Worm (Caenorhabditis elegans) whole organism, L4 larva: Measurements from ENCODE around the gene dvc-1.

Source experiments
- F26F4.8 ChIP-seq: fragments of 200-800 bp; sonication (Bioruptor generic); conservative IDR thresholded peaks from 2 replicates; pipeline ENCODE4 v1.3.6; 2022; ENCODE audit warnings: missing genetic modification characterization, missing compliant biosample characterization
- F44E2.7 ChIP-seq: fragments of 200-800 bp; sonication (Bioruptor generic); IDR thresholded peaks from 2 replicates; pipeline ENCODE4 v2.1.2; 2022; ENCODE audit warnings: missing genetic modification characterization, missing compliant biosample characterization
- F49E8.2 ChIP-seq: sonication (generic microtip); optimal IDR thresholded peaks from 2 replicates; lab custom pipeline; 2016; ENCODE audit warnings: missing compliant biosample characterization, mild to moderate bottlenecking, missing genetic modification characterization, borderline replicate concordance
- R02D3.7 ChIP-seq: fragments of 150-350 bp; sonication (generic microtip); optimal IDR thresholded peaks from 3 replicates; lab custom pipeline; 2014; ENCODE audit warnings: missing biosample characterization, missing genetic modification characterization
- Y48G9A.11 ChIP-seq: fragments of 200-800 bp; sonication (Bioruptor generic); IDR thresholded peaks from 2 replicates; pipeline ENCODE4 v1.3.6; 2022; ENCODE audit warnings: missing genetic modification reagents, missing genetic modification characterization, missing compliant biosample characterization
- ZK546.5 ChIP-seq, 2 experiments: sonication (generic microtip); optimal IDR thresholded peaks; 2 replicates each; lab custom pipeline; 2017; ENCODE audit warnings: missing biosample characterization in 2 of 2, missing genetic modification characterization in 2 of 2
- aly-2 ChIP-seq: sonication (generic microtip); optimal IDR thresholded peaks from 2 replicates; lab custom pipeline; 2018; ENCODE audit warnings: missing biosample characterization, missing genetic modification characterization
- arid-1 ChIP-seq: fragments of 200-800 bp; sonication (Bioruptor generic); conservative IDR thresholded peaks from 2 replicates; pipeline ENCODE4 v1.3.6; 2022; ENCODE audit warnings: missing genetic modification reagents, missing genetic modification characterization, missing compliant biosample characterization
- attf-4 ChIP-seq: sonication (generic microtip); optimal IDR thresholded peaks from 3 replicates; lab custom pipeline; 2017; ENCODE audit warnings: missing biosample characterization, missing genetic modification characterization
- ceh-20 ChIP-seq: fragments of 200-800 bp; sonication (Bioruptor generic); IDR thresholded peaks from 2 replicates; pipeline ENCODE4 v1.3.6; 2022; ENCODE audit warnings: missing genetic modification reagents, missing genetic modification characterization, missing compliant biosample characterization
- ceh-28 ChIP-seq: fragments of 150-350 bp; optimal IDR thresholded peaks from 2 replicates; lab custom pipeline; 2014; ENCODE audit warnings: missing biosample characterization, missing genetic modification reagents, missing genetic modification characterization
- ctbp-1 ChIP-seq: fragments of 200-800 bp; sonication (Bioruptor generic); IDR thresholded peaks from 2 replicates; pipeline ENCODE4 v1.3.6; 2022; ENCODE audit warnings: missing genetic modification reagents, missing genetic modification characterization, missing compliant biosample characterization
- daf-16 ChIP-seq, 3 experiments: sonication (generic microtip); optimal IDR thresholded peaks; 2 replicates each; lab custom pipeline; 2016 to 2017; ENCODE audit warnings: missing genetic modification characterization in 3 of 3, missing genetic modification reagents in 3 of 3, mild to moderate bottlenecking in 2 of 3, missing compliant biosample characterization in 2 of 3, missing biosample characterization in 1 of 3, moderate library complexity in 1 of 3
- daf-8 ChIP-seq: fragments of 200-800 bp; sonication (Bioruptor generic); IDR thresholded peaks from 2 replicates; pipeline ENCODE4 v1.3.6; 2022; ENCODE audit warnings: missing genetic modification characterization, missing compliant biosample characterization
- dmd-8 ChIP-seq: fragments of 200-800 bp; sonication (Bioruptor generic); IDR thresholded peaks from 2 replicates; pipeline ENCODE4 v1.3.6; 2022; ENCODE audit warnings: missing genetic modification characterization, missing compliant biosample characterization
- dmd-9 ChIP-seq: fragments of 200-800 bp; sonication (Bioruptor generic); IDR thresholded peaks from 2 replicates; pipeline ENCODE4 v1.3.6; 2022; ENCODE audit warnings: missing genetic modification reagents, missing genetic modification characterization, missing compliant biosample characterization
- dpl-1 ChIP-seq: fragments of 150-350 bp; optimal IDR thresholded peaks from 2 replicates; lab custom pipeline; 2014; ENCODE audit warnings: missing biosample characterization, missing genetic modification reagents, missing genetic modification characterization
- dve-1 ChIP-seq: sonication (generic microtip); optimal IDR thresholded peaks from 2 replicates; lab custom pipeline; 2017; ENCODE audit warnings: antibody characterized with exemption, mild to moderate bottlenecking, missing genetic modification characterization, missing compliant biosample characterization; ENCODE audit not compliant: insufficient read depth
- egl-43 ChIP-seq: fragments of 200-800 bp; sonication (Bioruptor generic); IDR thresholded peaks from 2 replicates; pipeline ENCODE4 v1.3.6; 2022; ENCODE audit warnings: missing genetic modification reagents, missing genetic modification characterization, missing compliant biosample characterization
- fos-1 ChIP-seq: fragments of 150-350 bp; optimal IDR thresholded peaks from 2 replicates; lab custom pipeline; 2014; ENCODE audit warnings: missing biosample characterization, missing genetic modification characterization
- hlh-11 ChIP-seq: fragments of 200-800 bp; sonication (Bioruptor generic); optimal IDR thresholded peaks from 2 replicates; lab custom pipeline; 2018; ENCODE audit warnings: mild to moderate bottlenecking, missing genetic modification characterization, missing compliant biosample characterization
- hlh-30 ChIP-seq: sonication (generic microtip); optimal IDR thresholded peaks from 2 replicates; lab custom pipeline; 2017; ENCODE audit warnings: antibody characterized with exemption, mild to moderate bottlenecking, missing genetic modification characterization, missing compliant biosample characterization; ENCODE audit not compliant: insufficient read depth
- hmg-1.1 ChIP-seq: fragments of 200-800 bp; sonication (Bioruptor generic); IDR thresholded peaks from 2 replicates; pipeline ENCODE4 v1.3.6; 2022; ENCODE audit warnings: missing genetic modification reagents, missing genetic modification characterization, missing compliant biosample characterization
- jun-1 ChIP-seq: fragments of 150-350 bp; optimal IDR thresholded peaks from 2 replicates; lab custom pipeline; 2014; ENCODE audit warnings: missing biosample characterization, missing genetic modification reagents, missing genetic modification characterization
- lin-13 ChIP-seq: fragments of 150-350 bp; optimal IDR thresholded peaks from 2 replicates; lab custom pipeline; 2014; ENCODE audit warnings: missing biosample characterization, missing genetic modification reagents, missing genetic modification characterization
- lin-15B ChIP-seq: fragments of 150-350 bp; sonication (generic microtip); optimal IDR thresholded peaks from 3 replicates; lab custom pipeline; 2014; ENCODE audit warnings: missing biosample characterization, missing genetic modification characterization
- lin-29 ChIP-seq: fragments of 200-800 bp; sonication (Bioruptor generic); IDR thresholded peaks from 2 replicates; pipeline ENCODE4 v1.3.6; 2022; ENCODE audit warnings: missing genetic modification reagents, missing genetic modification characterization, missing compliant biosample characterization
- lin-38 ChIP-seq: fragments of 200-800 bp; sonication (Bioruptor generic); IDR thresholded peaks from 2 replicates; pipeline ENCODE4 v1.3.6; 2022; ENCODE audit warnings: missing genetic modification reagents, missing genetic modification characterization, missing compliant biosample characterization
- mdl-1 ChIP-seq, 2 experiments: fragments of 150-350 bp in 1 of 2; sonication (generic microtip) in 1 of 2; optimal IDR thresholded peaks; 2 replicates each; lab custom pipeline; 2014 to 2017; ENCODE audit warnings: missing biosample characterization in 2 of 2, missing genetic modification characterization in 2 of 2
- mdt-29 ChIP-seq: fragments of 200-800 bp; sonication (Bioruptor generic); IDR thresholded peaks from 2 replicates; pipeline ENCODE4 v1.3.6; 2022; ENCODE audit warnings: missing genetic modification reagents, missing genetic modification characterization, missing compliant biosample characterization
- mep-1 ChIP-seq: fragments of 150-350 bp; sonication (generic microtip); optimal IDR thresholded peaks from 3 replicates; lab custom pipeline; 2014; ENCODE audit warnings: missing biosample characterization, missing genetic modification characterization
- mes-2 ChIP-seq: sonication (generic microtip); optimal IDR thresholded peaks from 2 replicates; lab custom pipeline; 2016; ENCODE audit warnings: missing genotype, mild to moderate bottlenecking, missing genetic modification characterization, missing compliant biosample characterization; ENCODE audit not compliant: poor library complexity, severe bottlenecking
- mxl-3 ChIP-seq: fragments of 200-800 bp; sonication (Bioruptor generic); optimal IDR thresholded peaks from 2 replicates; lab custom pipeline; 2018; ENCODE audit warnings: mild to moderate bottlenecking, missing genetic modification characterization, missing compliant biosample characterization
- nhr-10 ChIP-seq: fragments of 150-350 bp; optimal IDR thresholded peaks from 2 replicates; lab custom pipeline; 2014; ENCODE audit warnings: missing biosample characterization, missing genetic modification characterization
- nhr-111 ChIP-seq: fragments of 200-800 bp; sonication (Bioruptor generic); optimal IDR thresholded peaks from 2 replicates; lab custom pipeline; 2018; ENCODE audit warnings: mild to moderate bottlenecking, missing genetic modification characterization, missing compliant biosample characterization
- nhr-237 ChIP-seq: sonication (generic microtip); optimal IDR thresholded peaks from 2 replicates; lab custom pipeline; 2017; ENCODE audit warnings: missing biosample characterization, missing genetic modification characterization
- nhr-28 ChIP-seq: fragments of 150-350 bp; optimal IDR thresholded peaks from 2 replicates; lab custom pipeline; 2014; ENCODE audit warnings: missing biosample characterization, missing genetic modification characterization
- nhr-77 ChIP-seq: fragments of 150-350 bp; optimal IDR thresholded peaks from 2 replicates; lab custom pipeline; 2014; ENCODE audit warnings: missing biosample characterization, missing genetic modification characterization
- pha-4 ChIP-seq, 2 experiments: fragments of 150-350 bp in 1 of 2; fragments of 200-800 bp in 1 of 2; sonication (Bioruptor generic) in 1 of 2; IDR thresholded peaks in 1 of 2; optimal IDR thresholded peaks in 1 of 2; 2 replicates each; pipeline versions ENCODE4 v1.3.6 to Lab custom; 2014 to 2022; ENCODE audit warnings: missing genetic modification characterization in 2 of 2, missing genetic modification reagents in 2 of 2, missing biosample characterization in 1 of 2, missing compliant biosample characterization in 1 of 2
- php-3 ChIP-seq: fragments of 200-800 bp; sonication (Bioruptor generic); IDR thresholded peaks from 2 replicates; pipeline ENCODE4 v1.3.6; 2022; ENCODE audit warnings: missing genetic modification reagents, missing genetic modification characterization, missing compliant biosample characterization
- rbr-2 ChIP-seq: sonication (generic microtip); optimal IDR thresholded peaks from 2 replicates; lab custom pipeline; 2016; ENCODE audit warnings: missing genotype, missing genetic modification characterization, missing compliant biosample characterization
- sdz-12 ChIP-seq: fragments of 200-800 bp; sonication (Bioruptor generic); optimal IDR thresholded peaks from 2 replicates; lab custom pipeline; 2018; ENCODE audit warnings: mild to moderate bottlenecking, missing genetic modification characterization, missing compliant biosample characterization
- skn-1 ChIP-seq: fragments of 150-350 bp; optimal IDR thresholded peaks from 2 replicates; lab custom pipeline; 2014; ENCODE audit warnings: missing biosample characterization, missing genetic modification characterization
- snpc-1.2 ChIP-seq: fragments of 200-800 bp; sonication (Bioruptor generic); IDR thresholded peaks from 2 replicates; pipeline ENCODE4 v1.3.6; 2022; ENCODE audit warnings: missing genetic modification reagents, missing genetic modification characterization, missing compliant biosample characterization
- tra-1 ChIP-seq: fragments of 200-800 bp; sonication (Bioruptor generic); IDR thresholded peaks from 2 replicates; pipeline ENCODE4 v1.3.6; 2022; ENCODE audit warnings: missing genetic modification reagents, missing genetic modification characterization, missing compliant biosample characterization
- unc-130 ChIP-seq: sonication (generic microtip); optimal IDR thresholded peaks from 2 replicates; lab custom pipeline; 2016; ENCODE audit warnings: missing genetic modification reagents, missing genetic modification characterization, missing compliant biosample characterization
- unc-39 ChIP-seq: sonication (generic microtip); optimal IDR thresholded peaks from 2 replicates; lab custom pipeline; 2017; ENCODE audit warnings: missing biosample characterization, missing genetic modification characterization
- zag-1 ChIP-seq: fragments of 150-350 bp; optimal IDR thresholded peaks from 2 replicates; lab custom pipeline; 2014; ENCODE audit warnings: missing biosample characterization, missing genetic modification characterization
- zfp-3 ChIP-seq: fragments of 200-800 bp; sonication (Bioruptor generic); conservative IDR thresholded peaks from 2 replicates; pipeline ENCODE4 v1.3.6; 2022; ENCODE audit warnings: missing genetic modification reagents, missing genetic modification characterization, missing compliant biosample characterization

Gene dvc-1

DNA sequence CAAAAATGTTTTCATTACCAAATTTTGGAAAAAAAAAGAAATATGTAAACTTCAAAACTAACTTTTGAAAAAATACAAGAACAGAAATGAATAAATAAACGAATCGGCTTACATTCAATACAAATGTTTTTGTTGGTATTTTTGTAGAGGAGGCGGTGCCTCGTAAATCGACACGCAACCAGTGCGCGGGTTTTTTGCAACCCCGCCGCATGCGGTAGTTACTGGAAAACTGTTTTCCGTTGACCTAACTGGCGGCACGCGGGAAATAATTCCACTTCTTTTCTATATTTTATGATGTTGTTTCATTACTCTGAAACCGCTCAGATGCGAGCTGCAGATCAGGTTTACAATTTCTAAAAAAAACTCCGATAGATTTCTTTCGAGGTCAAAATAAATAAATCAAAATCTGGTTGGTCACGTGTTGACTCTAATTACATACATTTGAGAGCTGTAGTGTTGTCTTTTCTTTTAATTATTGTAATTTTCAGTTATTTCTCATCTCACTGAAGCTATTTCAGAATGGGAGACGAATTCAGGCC, at the start of gene dvc-1, which contains the start of gene ima-1:
Gene dvc-1, minus strand, starts transcription at position 145 of the 539 bp plus-strand sequence.
Gene ima-1, plus strand, starts transcription at position 489 of the 539 bp plus-strand sequence.
- TF ChIP-seq hlh-11 (tag; lab: Kevin White, UChicago) (peak; percentile 58), mep-1 (tag; lab: Kevin White, UChicago) (peak; percentile 59), aly-2 (tag; lab: Kevin White, UChicago) (no peak), daf-8 (GFP tag; lab: Robert Waterston, UW) (no peak), nhr-28 (tag; lab: Kevin White, UChicago) (peak; percentile 26), F44E2.7 (GFP tag; lab: Robert Waterston, UW) (no peak), lin-38 (GFP tag; lab: Robert Waterston, UW) (peak; percentile 82), dmd-8 (GFP tag; lab: Robert Waterston, UW) (no peak), mxl-3 (GFP tag; lab: Kevin White, UChicago) (peak; percentile 11), lin-15B (tag; lab: Kevin White, UChicago) (no peak), nhr-237 (tag; lab: Kevin White, UChicago) (no peak), dve-1 (tag; lab: Kevin White, UChicago) (peak; percentile 43), mdl-1 (tag; optimal IDR thresholded peaks at IDR 0.05; lab: Kevin White, UChicago) (no peak), ceh-28 (tag; lab: Kevin White, UChicago) (no peak), hmg-1.1 (peak; percentile 49; the same call in 1 of the 2 replicates), nhr-111 (GFP tag; lab: Kevin White, UChicago) (no peak), nhr-10 (tag; lab: Kevin White, UChicago) (no peak), Y48G9A.11 (GFP tag; lab: Robert Waterston, UW) (0 out of 2 replicates have a peak, but pooled peaks have one; percentile 27), arid-1 (0 out of 2 replicates have a peak, but pooled peaks have one; percentile 44), skn-1 (tag; lab: Kevin White, UChicago) (no peak), attf-4 (tag; lab: Kevin White, UChicago) (no peak), F49E8.2 (tag; lab: Kevin White, UChicago) (peak; percentile 31), hlh-30 (tag; lab: Kevin White, UChicago) (peak; percentile 75), lin-29 (GFP tag; lab: Robert Waterston, UW) (no peak), ctbp-1 (GFP tag; lab: Robert Waterston, UW) (0 out of 2 replicates have a peak, but pooled peaks have one; percentile 8), jun-1 (tag; lab: Kevin White, UChicago) (no peak), pha-4 (GFP tag; IDR thresholded peaks at IDR 0.05; lab: Robert Waterston, UW) (peak; percentile 43; the same call in 1 of the 2 replicates), pha-4 (tag; optimal IDR thresholded peaks at IDR 0.05; lab: Kevin White, UChicago) (no peak), dpl-1 (GFP tag; lab: Kevin White, UChicago) (peak; percentile 57), zag-1 (tag; lab: Kevin White, UChicago) (no peak), daf-16 (GFP tag; optimal IDR thresholded peaks at IDR 0.05; lab: Kevin White, UChicago) (no peak), daf-16 (tag; optimal IDR thresholded peaks at IDR 0.05; lab: Kevin White, UChicago) (no peak), unc-39 (tag; lab: Kevin White, UChicago) (no peak), unc-130 (GFP tag; lab: Kevin White, UChicago) (peak; percentile 96), nhr-77 (tag; lab: Kevin White, UChicago) (peak; percentile 58), mes-2 (peak; percentile 91), zfp-3 (no peak), php-3 (GFP tag; lab: Robert Waterston, UW) (0 out of 2 replicates have a peak, but pooled peaks have one; percentile 30), dmd-9 (0 out of 2 replicates have a peak, but pooled peaks have one; percentile 36), egl-43 (GFP tag; lab: Robert Waterston, UW) (peak; percentile 65), R02D3.7 (tag; lab: Kevin White, UChicago) (peak; percentile 96), ceh-20 (GFP tag; lab: Robert Waterston, UW) (no peak), tra-1 (no peak), mdt-29 (GFP tag; lab: Robert Waterston, UW) (peak; percentile 31; the same call in 1 of the 2 replicates), ZK546.5 (tag; optimal IDR thresholded peaks at IDR 0.05; lab: Kevin White, UChicago) (no peak), sdz-12 (GFP tag; lab: Kevin White, UChicago) (no peak), snpc-1.2 (no peak), F26F4.8 (GFP tag; lab: Robert Waterston, UW) (no peak), lin-13 (GFP tag; lab: Kevin White, UChicago) (peak; percentile 63), rbr-2 (tag; lab: Kevin White, UChicago) (peak; percentile 17), fos-1 (tag; lab: Kevin White, UChicago) (no peak)
